Fruit fly (Drosophila melanogaster) whole organism, embryonic: ENCODE data around the gene smg.
A peak's percentile ranks its signal among the peaks of the same experiment; 100 is the strongest.

Experiments
- Bteb2 ChIP-seq: fragments of 200-800 bp; sonication (Bioruptor generic); optimal IDR thresholded peaks from 2 replicates; lab custom pipeline; 2016; ENCODE audit warnings: missing biosample characterization, missing genetic modification characterization
- CG10565 ChIP-seq: fragments of 200-800 bp; sonication (Bioruptor generic); optimal IDR thresholded peaks from 3 replicates; lab custom pipeline; 2016; ENCODE audit warnings: missing biosample characterization, mild to moderate bottlenecking, missing genetic modification characterization
- CG11696 ChIP-seq: fragments of 200-800 bp; sonication (Bioruptor generic); IDR thresholded peaks from 2 replicates; pipeline ENCODE4 v1.3.6; 2022; ENCODE audit warnings: missing biosample characterization, missing genetic modification characterization
- CG13296 ChIP-seq: fragments of 200-800 bp; sonication (Bioruptor generic); optimal IDR thresholded peaks from 3 replicates; lab custom pipeline; 2018; ENCODE audit warnings: missing biosample characterization, mild to moderate bottlenecking, missing genetic modification characterization
- CG13424 ChIP-seq: fragments of 200-800 bp; sonication (Bioruptor generic); optimal IDR thresholded peaks from 2 replicates; lab custom pipeline; 2019; ENCODE audit warnings: missing biosample characterization, mild to moderate bottlenecking, missing genetic modification characterization, moderate library complexity
- CG14050 ChIP-seq: fragments of 200-800 bp; sonication (Bioruptor generic); IDR thresholded peaks from 3 replicates; pipeline ENCODE4 v1.3.6; 2022; ENCODE audit warnings: missing biosample characterization, missing genetic modification characterization
- CG15269 ChIP-seq: fragments of 200-800 bp; sonication (Bioruptor generic); optimal IDR thresholded peaks from 2 replicates; lab custom pipeline; 2018; ENCODE audit warnings: missing biosample characterization, mild to moderate bottlenecking, missing genetic modification characterization, moderate library complexity
- CG16779 ChIP-seq: fragments of 200-800 bp; sonication (Bioruptor generic); IDR thresholded peaks from 2 replicates; pipeline ENCODE4 v1.3.6; 2022; ENCODE audit warnings: missing biosample characterization, missing genetic modification characterization
- CG17568 ChIP-seq: fragments of 200-800 bp; sonication (Bioruptor generic); optimal IDR thresholded peaks from 2 replicates; lab custom pipeline; 2018; ENCODE audit warnings: missing biosample characterization, mild to moderate bottlenecking, missing genetic modification characterization, moderate library complexity
- CG18011 ChIP-seq: fragments of 200-800 bp; sonication (Bioruptor generic); optimal IDR thresholded peaks from 2 replicates; lab custom pipeline; 2017; ENCODE audit warnings: missing biosample characterization, missing genetic modification characterization, mild to moderate bottlenecking, moderate library complexity, missing genotype
- CG30020 ChIP-seq: fragments of 200-800 bp; optimal IDR thresholded peaks from 2 replicates; lab custom pipeline; 2019; ENCODE audit warnings: missing biosample characterization, mild to moderate bottlenecking, missing genetic modification characterization, moderate library complexity
- CG30431 ChIP-seq: fragments of 200-800 bp; sonication (Bioruptor generic); optimal IDR thresholded peaks from 2 replicates; lab custom pipeline; 2017; ENCODE audit warnings: missing biosample characterization, missing genetic modification characterization
- CG32532 ChIP-seq: fragments of 200-800 bp; sonication (Bioruptor generic); IDR thresholded peaks from 2 replicates; pipeline ENCODE4 v1.3.6; 2022; ENCODE audit warnings: missing biosample characterization, missing genetic modification characterization
- CG3281 ChIP-seq: fragments of 200-800 bp; sonication (Bioruptor generic); optimal IDR thresholded peaks from 3 replicates; lab custom pipeline; 2017; ENCODE audit warnings: missing biosample characterization, mild to moderate bottlenecking, missing genetic modification characterization
- CG34422 ChIP-seq: fragments of 200-800 bp; sonication (Bioruptor generic); IDR thresholded peaks from 3 replicates; pipeline ENCODE4 v1.3.6; 2022; ENCODE audit warnings: missing biosample characterization, missing genetic modification characterization
- CG9609 ChIP-seq: fragments of 200-800 bp; sonication (Bioruptor generic); optimal IDR thresholded peaks from 3 replicates; lab custom pipeline; 2016; ENCODE audit warnings: missing biosample characterization, missing genetic modification characterization
- Chrac-16 ChIP-seq: fragments of 200-800 bp; sonication (Bioruptor generic); optimal IDR thresholded peaks from 3 replicates; lab custom pipeline; 2016; ENCODE audit warnings: missing biosample characterization, missing genetic modification characterization
- Dfd ChIP-seq, 2 experiments: fragments of >200 bp; optimal IDR thresholded peaks; 2 replicates each; lab custom pipeline; 2017; ENCODE audit warnings: missing biosample characterization in 2 of 2, missing genetic modification characterization in 2 of 2
- Dip3 ChIP-seq: fragments of 200-800 bp; sonication (Bioruptor generic); optimal IDR thresholded peaks from 3 replicates; lab custom pipeline; 2016; ENCODE audit warnings: missing biosample characterization, missing genetic modification characterization
- Gsc ChIP-seq: fragments of 200-800 bp; sonication (Bioruptor generic); IDR thresholded peaks from 2 replicates; pipeline ENCODE4 v1.3.6; 2022; ENCODE audit warnings: missing biosample characterization, missing genetic modification characterization
- HLH4C ChIP-seq: fragments of 200-800 bp; sonication (Bioruptor generic); IDR thresholded peaks from 3 replicates; pipeline ENCODE4 v1.3.6; 2022; ENCODE audit warnings: missing biosample characterization, missing genetic modification characterization; ENCODE audit not compliant: partially characterized antibody
- Hand ChIP-seq: fragments of 200-800 bp; sonication (Bioruptor generic); optimal IDR thresholded peaks from 2 replicates; lab custom pipeline; 2017; ENCODE audit warnings: mild to moderate bottlenecking, missing biosample characterization, missing genetic modification reagents, missing genetic modification characterization
- Hmr ChIP-seq: fragments of 200-800 bp; sonication (Bioruptor generic); optimal IDR thresholded peaks from 3 replicates; lab custom pipeline; 2017; ENCODE audit warnings: mild to moderate bottlenecking, missing biosample characterization, missing genetic modification reagents, missing genetic modification characterization
- MBD-R2 ChIP-seq: fragments of 200-800 bp; sonication (Bioruptor generic); IDR thresholded peaks from 2 replicates; pipeline ENCODE4 v1.3.6; 2022; ENCODE audit warnings: missing biosample characterization, missing genetic modification characterization
- Oaz ChIP-seq: fragments of 200-800 bp; sonication (Bioruptor generic); IDR thresholded peaks from 2 replicates; pipeline ENCODE4 v1.3.6; 2022; ENCODE audit warnings: missing biosample characterization, missing genetic modification characterization
- Oli ChIP-seq: fragments of 200-800 bp; sonication (Bioruptor generic); optimal IDR thresholded peaks from 2 replicates; lab custom pipeline; 2018; ENCODE audit warnings: missing biosample characterization, mild to moderate bottlenecking, missing genetic modification characterization, moderate library complexity
- Ptx1 ChIP-seq: fragments of 200-800 bp; sonication (Bioruptor generic); IDR thresholded peaks from 2 replicates; pipeline ENCODE4 v1.3.6; 2022; ENCODE audit warnings: missing biosample characterization, missing genetic modification characterization
- Rfx ChIP-seq: fragments of 200-800 bp; sonication (Bioruptor generic); IDR thresholded peaks from 2 replicates; pipeline ENCODE4 v1.3.6; 2022; ENCODE audit warnings: missing biosample characterization, missing genetic modification characterization
- Sox102F ChIP-seq: fragments of 200-800 bp; sonication (Bioruptor generic); optimal IDR thresholded peaks from 2 replicates; lab custom pipeline; 2018; ENCODE audit warnings: missing biosample characterization, mild to moderate bottlenecking, missing genetic modification characterization, moderate library complexity
- aop ChIP-seq: fragments of 200-800 bp; sonication (Bioruptor generic); IDR thresholded peaks from 2 replicates; pipeline ENCODE4 v1.3.6; 2022; ENCODE audit warnings: missing biosample characterization, missing genetic modification characterization
- ash1 ChIP-seq: fragments of 200-800 bp; sonication (Bioruptor generic); optimal IDR thresholded peaks from 2 replicates; lab custom pipeline; 2018; ENCODE audit warnings: missing biosample characterization, mild to moderate bottlenecking, missing genetic modification characterization
- btn ChIP-seq: fragments of 200-800 bp; sonication (Bioruptor generic); optimal IDR thresholded peaks from 2 replicates; lab custom pipeline; 2016; ENCODE audit warnings: missing biosample characterization, missing genetic modification characterization
- crol ChIP-seq: fragments of 200-800 bp; sonication (Bioruptor generic); IDR thresholded peaks from 2 replicates; pipeline ENCODE4 v1.3.6; 2022; ENCODE audit warnings: missing biosample characterization, missing genetic modification characterization
- dati ChIP-seq: fragments of 200-800 bp; sonication (Bioruptor generic); IDR thresholded peaks from 2 replicates; pipeline ENCODE4 v1.3.6; 2022; ENCODE audit warnings: missing biosample characterization, missing genetic modification characterization
- dmrt99B ChIP-seq: fragments of 200-800 bp; sonication (Bioruptor generic); optimal IDR thresholded peaks from 2 replicates; lab custom pipeline; 2018; ENCODE audit warnings: missing biosample characterization, mild to moderate bottlenecking, missing genetic modification characterization, moderate library complexity
- en ChIP-seq: fragments of 200-800 bp; sonication (Bioruptor generic); optimal IDR thresholded peaks from 2 replicates; lab custom pipeline; 2016; ENCODE audit warnings: missing biosample characterization, missing genetic modification characterization
- hb ChIP-seq: fragments of 200-800 bp; sonication (Bioruptor generic); IDR thresholded peaks from 3 replicates; pipeline ENCODE4 v1.3.6; 2022; ENCODE audit warnings: missing biosample characterization, missing genetic modification characterization; ENCODE audit not compliant: partially characterized antibody
- jigr1 ChIP-seq: fragments of 200-800 bp; sonication (Bioruptor generic); IDR thresholded peaks from 3 replicates; pipeline ENCODE4 v1.3.6; 2022; ENCODE audit warnings: missing biosample characterization, missing genetic modification characterization
- kay ChIP-seq: fragments of 200-800 bp; sonication (Bioruptor generic); optimal IDR thresholded peaks from 2 replicates; lab custom pipeline; 2016; ENCODE audit warnings: missing biosample characterization, missing genetic modification characterization
- klu ChIP-seq: fragments of 200-800 bp; sonication (Bioruptor generic); IDR thresholded peaks from 2 replicates; pipeline ENCODE4 v1.3.6; 2022; ENCODE audit warnings: missing biosample characterization, missing genetic modification characterization
- lov ChIP-seq, 2 experiments: fragments of 200-800 bp in 1 of 2; fragments of >200 bp in 1 of 2; sonication (Bioruptor generic) in 1 of 2; IDR thresholded peaks in 1 of 2; optimal IDR thresholded peaks in 1 of 2; 2 replicates in 1 of 2; 3 replicates in 1 of 2; pipeline versions ENCODE4 v1.3.6 to Lab custom; 2017 to 2022; ENCODE audit warnings: missing biosample characterization in 1 of 2, missing genetic modification characterization in 1 of 2
- nom ChIP-seq: fragments of 200-800 bp; sonication (Bioruptor generic); optimal IDR thresholded peaks from 2 replicates; lab custom pipeline; 2017; ENCODE audit warnings: missing biosample characterization, missing genetic modification characterization, mild to moderate bottlenecking, moderate library complexity, missing genetic modification reagents
- pfk ChIP-seq: fragments of 200-800 bp; sonication (Bioruptor generic); optimal IDR thresholded peaks from 2 replicates; lab custom pipeline; 2018; ENCODE audit warnings: missing biosample characterization, mild to moderate bottlenecking, missing genetic modification characterization, moderate library complexity
- pros ChIP-seq: fragments of 200-800 bp; sonication (Bioruptor generic); optimal IDR thresholded peaks from 3 replicates; lab custom pipeline; 2019; ENCODE audit warnings: missing biosample characterization, mild to moderate bottlenecking, missing genetic modification characterization, moderate library complexity
- pum ChIP-seq: fragments of 200-800 bp; sonication (Bioruptor generic); optimal IDR thresholded peaks from 2 replicates; lab custom pipeline; 2016; ENCODE audit warnings: missing biosample characterization, missing genetic modification characterization
- schlank ChIP-seq: fragments of 200-800 bp; sonication (Bioruptor generic); optimal IDR thresholded peaks from 2 replicates; lab custom pipeline; 2018; ENCODE audit warnings: missing biosample characterization, mild to moderate bottlenecking, missing genetic modification characterization
- seq ChIP-seq: fragments of 200-800 bp; sonication (Bioruptor generic); IDR thresholded peaks from 2 replicates; pipeline ENCODE4 v1.3.6; 2022; ENCODE audit warnings: missing biosample characterization, missing genetic modification characterization
- sna ChIP-seq: fragments of 200-800 bp; sonication (Bioruptor generic); IDR thresholded peaks from 2 replicates; pipeline ENCODE4 v1.3.6; 2022; ENCODE audit warnings: missing biosample characterization, missing genetic modification characterization; ENCODE audit not compliant: partially characterized antibody
- tio ChIP-seq: fragments of 200-800 bp; sonication (Bioruptor generic); optimal IDR thresholded peaks from 2 replicates; lab custom pipeline; 2017; ENCODE audit warnings: missing biosample characterization, missing genetic modification characterization, inconsistent platforms
- zfh1 ChIP-seq: fragments of 200-800 bp; sonication (Bioruptor generic); IDR thresholded peaks from 3 replicates; pipeline ENCODE4 v1.3.6; 2022; ENCODE audit warnings: missing biosample characterization, missing genetic modification characterization

The smg gene

DNA sequence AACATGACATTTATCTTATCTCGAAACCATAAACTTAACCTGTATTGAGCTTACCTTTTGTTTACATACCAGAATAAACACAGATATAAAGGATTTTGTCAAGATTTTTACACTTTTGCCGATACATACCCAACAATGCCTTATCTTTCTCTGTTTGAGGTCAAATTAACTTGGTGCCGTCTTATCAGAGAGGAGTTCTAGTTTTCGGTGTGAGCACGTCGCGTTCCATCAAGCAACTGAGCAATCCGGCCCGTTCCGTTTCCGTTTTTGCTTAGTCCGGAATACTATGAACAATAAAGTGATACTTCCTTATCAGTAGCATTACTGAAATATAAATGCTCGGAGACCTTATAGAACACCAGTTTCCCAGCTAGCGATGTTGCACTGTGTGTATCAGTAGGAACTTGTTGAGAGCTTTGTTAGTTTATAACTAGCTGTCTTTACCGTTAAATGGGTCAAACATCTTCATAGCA lies 11.9 kb downstream of the smg start, which contains the start of gene Galk (continued):
- TF ChIP-seq CG11696 (GFP tag; lab: Robert Waterston, UW) (peak; percentile 54; the same call in 1 of the 2 replicates), CG30020 (tag; lab: Kevin White, UChicago) (no peak), en (no peak), kay (GFP tag; lab: Kevin White, UChicago) (no peak), Rfx (GFP tag; lab: Robert Waterston, UW) (peak; percentile 93), pfk (GFP tag; lab: Kevin White, UChicago) (peak; percentile 37), lov (optimal IDR thresholded peaks at IDR 0.05; lab: Kevin White, UChicago) (no peak), lov (GFP tag; IDR thresholded peaks at IDR 0.05; lab: Robert Waterston, UW) (0 out of 3 replicates have a peak, but pooled peaks have one; percentile 57), tio (GFP tag; lab: Kevin White, UChicago) (no peak), Gsc (GFP tag; lab: Robert Waterston, UW) (no peak), Bteb2 (GFP tag; lab: Kevin White, UChicago) (peak; percentile 17), Dfd (GFP tag; optimal IDR thresholded peaks at IDR 0.05; lab: Kevin White, UChicago) (no peak), aop (peak; percentile 74; the same call in 1 of the 2 replicates), jigr1 (GFP tag; lab: Robert Waterston, UW) (no peak), btn (GFP tag; lab: Kevin White, UChicago) (no peak), sna (GFP tag; lab: Robert Waterston, UW) (no peak), CG32532 (peak; percentile 92), CG16779 (GFP tag; lab: Robert Waterston, UW) (peak; percentile 86), CG18011 (peak; percentile 1), dmrt99B (tag; lab: Kevin White, UChicago) (no peak), Hand (peak; percentile 54), pros (GFP tag; lab: Kevin White, UChicago) (no peak), Dip3 (peak; percentile 43), pum (GFP tag; lab: Kevin White, UChicago) (no peak), Oli (tag; lab: Kevin White, UChicago) (no peak), nom (GFP tag; lab: Kevin White, UChicago) (peak; percentile 39), CG34422 (GFP tag; lab: Robert Waterston, UW) (no peak), CG17568 (GFP tag; lab: Kevin White, UChicago) (peak; percentile 67), CG14050 (GFP tag; lab: Robert Waterston, UW) (no peak), Hmr (GFP tag; lab: Kevin White, UChicago) (peak; percentile 46), MBD-R2 (GFP tag; lab: Robert Waterston, UW) (no peak; the same call in 1 of the 2 replicates), CG30431 (GFP tag; lab: Kevin White, UChicago) (no peak), crol (GFP tag; lab: Robert Waterston, UW) (no peak), klu (GFP tag; lab: Robert Waterston, UW) (no peak), Oaz (peak; percentile 48), Sox102F (GFP tag; lab: Kevin White, UChicago) (no peak), hb (GFP tag; lab: Robert Waterston, UW) (no peak), schlank (peak; percentile 25), CG15269 (peak; percentile 69), CG13296 (GFP tag; lab: Kevin White, UChicago) (peak; percentile 78), Chrac-16 (GFP tag; lab: Kevin White, UChicago) (peak; percentile 53), ash1 (GFP tag; lab: Kevin White, UChicago) (no peak), CG9609 (GFP tag; lab: Kevin White, UChicago) (peak; percentile 62), seq (GFP tag; lab: Robert Waterston, UW) (0 out of 2 replicates have a peak, but pooled peaks have one; percentile 10), CG3281 (GFP tag; lab: Kevin White, UChicago) (peak; percentile 49), CG13424 (tag; lab: Kevin White, UChicago) (peak; percentile 53), zfh1 (peak; percentile 53; the same call in 2 of the 3 replicates), Ptx1 (peak; percentile 65), HLH4C (GFP tag; lab: Robert Waterston, UW) (no peak), dati (GFP tag; lab: Robert Waterston, UW) (0 out of 2 replicates have a peak, but pooled peaks have one; percentile 30), CG10565 (GFP tag; lab: Kevin White, UChicago) (no peak)
